Worm (Caenorhabditis elegans): ENCODE data around the gene Y67D8B.5.

Y67D8B.5 gene

ce11 chrIV:3166896-3167295 lies 35.2 kb upstream of the Y67D8B.5 start (continued):
- TF ChIP-seq dpl-1 (GFP tag; optimal IDR thresholded peaks at IDR 0.05): no peak
- TF ChIP-seq F16B12.6 (tag; optimal IDR thresholded peaks at IDR 0.05): no peak
- TF ChIP-seq elt-2 (tag; optimal IDR thresholded peaks at IDR 0.05): peak; percentile 39
- no peak for TF ChIP-seq swsn-7 (tag; optimal IDR thresholded peaks at IDR 0.05)
- no peak for TF ChIP-seq vab-15 (tag; optimal IDR thresholded peaks at IDR 0.05)
- peak; percentile 36 for TF ChIP-seq nhr-71 (tag; optimal IDR thresholded peaks at IDR 0.05)
- TF ChIP-seq lsy-2 (tag; optimal IDR thresholded peaks at IDR 0.05): peak in 1 of 2 experiments; percentile 37
- no peak for TF ChIP-seq Y116A8C.19 (tag; optimal IDR thresholded peaks at IDR 0.05; ENCODE audit: borderline replicate concordance)
- no peak for TF ChIP-seq sox-4 (tag; optimal IDR thresholded peaks at IDR 0.05)
- no peak for TF ChIP-seq nhr-12 (tag; optimal IDR thresholded peaks at IDR 0.05)
- TF ChIP-seq nhr-47 (tag; optimal IDR thresholded peaks at IDR 0.05): peak; percentile 15
- no peak for TF ChIP-seq fkh-10 (GFP tag; optimal IDR thresholded peaks at IDR 0.05)
- TF ChIP-seq hlh-17 (GFP tag; optimal IDR thresholded peaks at IDR 0.05; ENCODE audit: borderline replicate concordance): no peak
- no peak for TF ChIP-seq fkh-4 (tag; optimal IDR thresholded peaks at IDR 0.05; ENCODE audit: borderline replicate concordance)

ce11 chrIV:3168656-3169216 lies 33.4 kb upstream of the Y67D8B.5 start:
- no peak for TF ChIP-seq mab-9 (GFP tag; IDR thresholded peaks at IDR 0.05)
- no peak for TF ChIP-seq tlp-1 (tag; optimal IDR thresholded peaks at IDR 0.05)
- no peak for TF ChIP-seq nhr-11 (tag; optimal IDR thresholded peaks at IDR 0.05)
- no peak for TF ChIP-seq vab-15 (tag; optimal IDR thresholded peaks at IDR 0.05)
- peak; percentile 91 for TF ChIP-seq fkh-4 (tag; optimal IDR thresholded peaks at IDR 0.05; ENCODE audit: borderline replicate concordance)
- no peak for TF ChIP-seq unc-98 (GFP tag; IDR thresholded peaks at IDR 0.05)
- no peak for TF ChIP-seq nhr-77 (tag; optimal IDR thresholded peaks at IDR 0.05)
- peak; percentile 29 for TF ChIP-seq unc-130 (tag; optimal IDR thresholded peaks at IDR 0.05)
- TF ChIP-seq fkh-10 (GFP tag; optimal IDR thresholded peaks at IDR 0.05): no peak
- no peak for TF ChIP-seq nhr-84 (tag; optimal IDR thresholded peaks at IDR 0.05)
- TF ChIP-seq rnt-1 (tag; optimal IDR thresholded peaks at IDR 0.05): peak; percentile 40
- no peak for TF ChIP-seq lin-13 (GFP tag; optimal IDR thresholded peaks at IDR 0.05)
- TF ChIP-seq snu-23 (GFP tag; optimal IDR thresholded peaks at IDR 0.05): peak; percentile 44
- TF ChIP-seq aha-1 (tag; optimal IDR thresholded peaks at IDR 0.05): no peak
- TF ChIP-seq egl-13 (tag; optimal IDR thresholded peaks at IDR 0.05): no peak
- TF ChIP-seq lir-3 (tag; optimal IDR thresholded peaks at IDR 0.05; ENCODE audit: poor library complexity): no peak
- no peak for TF ChIP-seq hlh-4 (tag; optimal IDR thresholded peaks at IDR 0.05)
- TF ChIP-seq nhr-85 (tag): no peak
- no peak for TF ChIP-seq ztf-4 (tag; optimal IDR thresholded peaks at IDR 0.05)
- no peak for TF ChIP-seq elt-3 (tag; optimal IDR thresholded peaks at IDR 0.05)
- no peak for TF ChIP-seq ztf-11 (tag; optimal IDR thresholded peaks at IDR 0.05)
- TF ChIP-seq lsy-2 (tag; optimal IDR thresholded peaks at IDR 0.05): peak in 1 of 2 experiments; percentile 48
- TF ChIP-seq ceh-82 (tag; optimal IDR thresholded peaks at IDR 0.05): no peak
- TF ChIP-seq sptf-1 (tag; optimal IDR thresholded peaks at IDR 0.05): no peak
- peak; percentile 97 for TF ChIP-seq pag-3 (tag; optimal IDR thresholded peaks at IDR 0.05; ENCODE audit: borderline replicate concordance, insufficient read depth)
- TF ChIP-seq nhr-76 (tag; optimal IDR thresholded peaks at IDR 0.05): no peak
- TF ChIP-seq lin-14 (GFP tag; optimal IDR thresholded peaks at IDR 0.05): peak; percentile 67
- no peak for TF ChIP-seq F16B12.6 (tag; optimal IDR thresholded peaks at IDR 0.05)
- TF ChIP-seq blmp-1 (tag; optimal IDR thresholded peaks at IDR 0.05): no peak
- TF ChIP-seq dsc-1 (tag; optimal IDR thresholded peaks at IDR 0.05): peak; percentile 98
- no peak for TF ChIP-seq elt-2 (tag; optimal IDR thresholded peaks at IDR 0.05)
- TF ChIP-seq aly-2 (tag; optimal IDR thresholded peaks at IDR 0.05): no peak
- TF ChIP-seq ces-1 (GFP tag; optimal IDR thresholded peaks at IDR 0.05): no peak
- TF ChIP-seq ets-5 (GFP tag; IDR thresholded peaks at IDR 0.05): no peak
- TF ChIP-seq nhr-12 (tag; optimal IDR thresholded peaks at IDR 0.05): no peak
- no peak for TF ChIP-seq fos-1 (tag; optimal IDR thresholded peaks at IDR 0.05)
- TF ChIP-seq isw-1 (GFP tag; IDR thresholded peaks at IDR 0.05): no peak; the same call in 1 of the 2 replicates
- no peak for TF ChIP-seq snpc-4 (tag; optimal IDR thresholded peaks at IDR 0.05)
- TF ChIP-seq fkh-8 (tag; optimal IDR thresholded peaks at IDR 0.05): no peak
- TF ChIP-seq ama-1 (optimal IDR thresholded peaks at IDR 0.05): no peak
- TF ChIP-seq unc-30 (tag; optimal IDR thresholded peaks at IDR 0.05): no peak
- no peak for TF ChIP-seq ceh-90 (tag; optimal IDR thresholded peaks at IDR 0.05)
- peak; percentile 3 for TF ChIP-seq nhr-47 (tag; optimal IDR thresholded peaks at IDR 0.05)
- TF ChIP-seq sox-4 (tag; optimal IDR thresholded peaks at IDR 0.05): no peak
- no peak for TF ChIP-seq Y116A8C.19 (tag; optimal IDR thresholded peaks at IDR 0.05; ENCODE audit: borderline replicate concordance)
- no peak for TF ChIP-seq hlh-17 (GFP tag; optimal IDR thresholded peaks at IDR 0.05; ENCODE audit: borderline replicate concordance)

Measured in whole organism, L1 larva.